Fruit fly (Drosophila melanogaster) whole organism: ENCODE measurements around the gene CG10562.

Source experiments
- CG8478 ChIP-seq: fragments of >200 bp; optimal IDR thresholded peaks from 2 replicates; lab custom pipeline; 2018; ENCODE audit warnings: inconsistent platforms
- Dll ChIP-seq: fragments of >200 bp; optimal IDR thresholded peaks from 2 replicates; lab custom pipeline; 2017
- EcR ChIP-seq, 2 experiments: fragments of >200 bp; optimal IDR thresholded peaks; 2 replicates each; lab custom pipeline; 2017; ENCODE audit warnings: missing biosample characterization in 2 of 2, missing genetic modification characterization in 2 of 2, missing genetic modification reagents in 2 of 2
- pan ChIP-seq: fragments of >200 bp; optimal IDR thresholded peaks from 2 replicates; lab custom pipeline; 2017
- psq ChIP-seq: fragments of >200 bp; optimal IDR thresholded peaks from 2 replicates; lab custom pipeline; 2017
- usp ChIP-seq: fragments of >200 bp; optimal IDR thresholded peaks from 2 replicates; lab custom pipeline; 2017; ENCODE audit warnings: missing biosample characterization, missing genetic modification characterization, mixed read lengths

CG10562 gene

dm6 chr3R:25322657-25323056, at the start of gene CG10562:
TSS of gene CG10562 (minus strand) at chr3R:25322757.
- TF ChIP-seq psq (lab: Kevin White, UChicago), result no peak
- no peak for TF ChIP-seq CG8478 (lab: Kevin White, UChicago)
- TF ChIP-seq Dll, result no peak

- TF ChIP-seq usp (GFP tag; lab: Kevin White, UChicago) (no peak), psq (lab: Kevin White, UChicago) (no peak), CG8478 (lab: Kevin White, UChicago) (no peak), pan (no peak), EcR (GFP tag; optimal IDR thresholded peaks at IDR 0.05; lab: Kevin White, UChicago) (no peak), Dll (no peak)
Measured at dm6 chr3R:25357985-25358384, 35.4 kb upstream of the CG10562 start, which contains the start of gene ND-49L. TSS of gene ND-49L (plus strand) at chr3R:25358285.

- TF ChIP-seq Dll (no peak), pan (no peak), psq (lab: Kevin White, UChicago) (no peak), EcR (GFP tag; optimal IDR thresholded peaks at IDR 0.05; lab: Kevin White, UChicago) (no peak), CG8478 (lab: Kevin White, UChicago) (no peak), usp (GFP tag; lab: Kevin White, UChicago) (no peak)
Measured at dm6 chr3R:25346899-25347298, 24.3 kb upstream of the CG10562 start, which contains the start of gene tobi. TSS of gene tobi (minus strand) at chr3R:25346921.

dm6 chr3R:25339952-25340351, 17.4 kb upstream of the CG10562 start, which contains the start of gene rha:
TSS of gene rha (plus strand) at chr3R:25340252.
- TF ChIP-seq psq (lab: Kevin White, UChicago), result no peak
- no peak for TF ChIP-seq usp (GFP tag; lab: Kevin White, UChicago)
- TF ChIP-seq pan, result no peak
- TF ChIP-seq Dll, result no peak

dm6 chr3R:25335065-25335464, 12.5 kb upstream of the CG10562 start, which contains the start of the genes CG10669 and CG11902:
TSS of gene CG10669 (minus strand) at chr3R:25335243.
TSS of gene CG11902 (plus strand) at chr3R:25335257.
- no peak for TF ChIP-seq Dll
- no peak for TF ChIP-seq CG8478 (lab: Kevin White, UChicago)
- no peak for TF ChIP-seq EcR (GFP tag; optimal IDR thresholded peaks at IDR 0.05; lab: Kevin White, UChicago)
- TF ChIP-seq pan, result no peak
- TF ChIP-seq usp (GFP tag; lab: Kevin White, UChicago), result no peak
- TF ChIP-seq psq (lab: Kevin White, UChicago), result no peak

- TF ChIP-seq usp (GFP tag; lab: Kevin White, UChicago) (no peak), pan (no peak)
Measured at dm6 chr3R:25331103-25331502, 8.5 kb upstream of the CG10562 start, which contains the start of gene CHKov2. TSS of gene CHKov2 (minus strand) at chr3R:25331203.

- TF ChIP-seq CG8478 (lab: Kevin White, UChicago), result no peak
- TF ChIP-seq usp (GFP tag; lab: Kevin White, UChicago), result no peak
- no peak for TF ChIP-seq Dll
- TF ChIP-seq EcR (GFP tag; optimal IDR thresholded peaks at IDR 0.05; lab: Kevin White, UChicago), result no peak
- no peak for TF ChIP-seq psq (lab: Kevin White, UChicago)
- no peak for TF ChIP-seq pan
Measured at dm6 chr3R:25329079-25329478, 6.5 kb upstream of the CG10562 start, which contains the start of gene CHKov1. TSS of gene CHKov1 (minus strand) at chr3R:25329316.

dm6 chr3R:25321681-25322080, 876 bp downstream of the CG10562 start:
- no peak for TF ChIP-seq psq (lab: Kevin White, UChicago)
- no peak for TF ChIP-seq usp (GFP tag; lab: Kevin White, UChicago)
- TF ChIP-seq pan, result no peak
- no peak for TF ChIP-seq Dll
- TF ChIP-seq CG8478 (lab: Kevin White, UChicago), result no peak
- no peak for TF ChIP-seq EcR (GFP tag; optimal IDR thresholded peaks at IDR 0.05; lab: Kevin White, UChicago)

dm6 chr3R:25320898-25321297, 1.7 kb downstream of the CG10562 start:
- no peak for TF ChIP-seq EcR (GFP tag; optimal IDR thresholded peaks at IDR 0.05; lab: Kevin White, UChicago)
- no peak for TF ChIP-seq psq (lab: Kevin White, UChicago)
- TF ChIP-seq usp (GFP tag; lab: Kevin White, UChicago), result no peak
- no peak for TF ChIP-seq pan
- TF ChIP-seq Dll, result no peak
- no peak for TF ChIP-seq CG8478 (lab: Kevin White, UChicago)

dm6 chr3R:25320051-25320705, 2.4 kb downstream of the CG10562 start, which contains the start of gene CG10560:
TSS of gene CG10560 (minus strand) at chr3R:25320101.
- TF ChIP-seq Dll (no peak), pan (no peak), usp (GFP tag; lab: Kevin White, UChicago) (no peak), psq (lab: Kevin White, UChicago) (no peak), CG8478 (lab: Kevin White, UChicago) (no peak), EcR (GFP tag; optimal IDR thresholded peaks at IDR 0.05; lab: Kevin White, UChicago) (no peak)

- TF ChIP-seq psq (lab: Kevin White, UChicago), result no peak
- TF ChIP-seq Dll, result no peak
- TF ChIP-seq EcR (GFP tag; optimal IDR thresholded peaks at IDR 0.05; lab: Kevin White, UChicago), result no peak
- TF ChIP-seq CG8478 (lab: Kevin White, UChicago), result no peak
- no peak for TF ChIP-seq usp (GFP tag; lab: Kevin White, UChicago)
- TF ChIP-seq pan, result no peak
Measured at dm6 chr3R:25318011-25318410, 4.5 kb downstream of the CG10562 start, which contains the start of gene CG10553. TSS of gene CG10553 (minus strand) at chr3R:25318111.

- TF ChIP-seq CG8478 (lab: Kevin White, UChicago), result no peak
- no peak for TF ChIP-seq pan
- TF ChIP-seq EcR (GFP tag; optimal IDR thresholded peaks at IDR 0.05; lab: Kevin White, UChicago), result no peak
- TF ChIP-seq usp (GFP tag; lab: Kevin White, UChicago), result no peak
- TF ChIP-seq Dll, result no peak
- TF ChIP-seq psq (lab: Kevin White, UChicago), result no peak
Measured at dm6 chr3R:25316016-25316415, 6.5 kb downstream of the CG10562 start, which contains the start of gene CG10559. TSS of gene CG10559 (minus strand) at chr3R:25316116.
